Fruit fly (Drosophila melanogaster) whole organism, embryonic: Measurements from ENCODE around the gene CG9497.

Experiments used
- Atf3 ChIP-seq: fragments of 200-800 bp; sonication (Bioruptor generic); optimal IDR thresholded peaks from 3 replicates; lab custom pipeline; 2016; ENCODE audit warnings: missing biosample characterization, missing genetic modification characterization
- Bdp1 ChIP-seq: fragments of 200-800 bp; sonication (Bioruptor generic); optimal IDR thresholded peaks from 3 replicates; lab custom pipeline; 2016; ENCODE audit warnings: missing biosample characterization, missing genetic modification characterization
- CG10209 ChIP-seq: fragments of 200-800 bp; sonication (Bioruptor generic); optimal IDR thresholded peaks from 3 replicates; lab custom pipeline; 2017; ENCODE audit warnings: missing biosample characterization, mild to moderate bottlenecking, missing genetic modification characterization, missing genetic modification reagents
- CG10959 ChIP-seq: fragments of 200-800 bp; sonication (Bioruptor generic); IDR thresholded peaks from 2 replicates; pipeline ENCODE4 v1.3.6; 2022; ENCODE audit warnings: missing biosample characterization, missing genetic modification characterization
- CG11456 ChIP-seq: fragments of 200-800 bp; sonication (Bioruptor generic); IDR thresholded peaks from 3 replicates; pipeline ENCODE4 v1.3.6; 2022; ENCODE audit warnings: missing biosample characterization, missing genetic modification characterization
- CG11560 ChIP-seq: fragments of 200-800 bp; sonication (Bioruptor generic); IDR thresholded peaks from 3 replicates; pipeline ENCODE4 v1.3.6; 2022; ENCODE audit warnings: missing biosample characterization, missing genetic modification characterization
- CG12236 ChIP-seq: fragments of 200-800 bp; sonication (Bioruptor generic); optimal IDR thresholded peaks from 2 replicates; lab custom pipeline; 2016; ENCODE audit warnings: missing biosample characterization, missing genetic modification characterization
- CG12391 ChIP-seq: fragments of 200-800 bp; sonication (Bioruptor generic); optimal IDR thresholded peaks from 3 replicates; lab custom pipeline; 2018; ENCODE audit warnings: missing biosample characterization, mild to moderate bottlenecking, missing genetic modification characterization, moderate library complexity
- CG14965 ChIP-seq: fragments of 200-800 bp; sonication (Bioruptor generic); optimal IDR thresholded peaks from 2 replicates; lab custom pipeline; 2016; ENCODE audit warnings: missing biosample characterization, missing genetic modification characterization, borderline replicate concordance
- CG15601 ChIP-seq: fragments of 200-800 bp; sonication (Bioruptor generic); optimal IDR thresholded peaks from 3 replicates; lab custom pipeline; 2019; ENCODE audit warnings: missing biosample characterization, mild to moderate bottlenecking, missing genetic modification characterization, moderate library complexity
- CG15696 ChIP-seq: fragments of 200-800 bp; sonication (Bioruptor generic); optimal IDR thresholded peaks from 2 replicates; lab custom pipeline; 2019; ENCODE audit warnings: missing biosample characterization, mild to moderate bottlenecking, missing genetic modification characterization, moderate library complexity
- CG17361 ChIP-seq: fragments of 200-800 bp; sonication (Bioruptor generic); IDR thresholded peaks from 3 replicates; pipeline ENCODE4 v1.3.6; 2022; ENCODE audit warnings: missing biosample characterization, missing genetic modification characterization
- CG31441 ChIP-seq: fragments of 200-800 bp; sonication (Bioruptor generic); IDR thresholded peaks from 2 replicates; pipeline ENCODE4 v1.3.6; 2022; ENCODE audit warnings: missing biosample characterization, missing genetic modification characterization
- CG4730 ChIP-seq: fragments of 200-800 bp; sonication (Bioruptor generic); IDR thresholded peaks from 2 replicates; pipeline ENCODE4 v1.3.6; 2022; ENCODE audit warnings: missing biosample characterization, missing genetic modification characterization
- CG6272 ChIP-seq: fragments of 200-800 bp; sonication (Bioruptor generic); IDR thresholded peaks from 2 replicates; pipeline ENCODE4 v1.3.6; 2022; ENCODE audit warnings: missing biosample characterization, missing genetic modification characterization
- CG6683 ChIP-seq: fragments of 200-800 bp; sonication (Bioruptor generic); optimal IDR thresholded peaks from 2 replicates; lab custom pipeline; 2017; ENCODE audit warnings: missing biosample characterization, mild to moderate bottlenecking, missing genetic modification characterization, missing genetic modification reagents
- CG6791 ChIP-seq: fragments of 200-800 bp; sonication (Bioruptor generic); IDR thresholded peaks from 3 replicates; pipeline ENCODE4 v1.3.6; 2022; ENCODE audit warnings: missing biosample characterization, missing genetic modification characterization; ENCODE audit not compliant: partially characterized antibody
- CG7786 ChIP-seq: fragments of 200-800 bp; sonication (Bioruptor generic); optimal IDR thresholded peaks from 2 replicates; lab custom pipeline; 2016; ENCODE audit warnings: missing biosample characterization, missing genetic modification characterization
- CG8359 ChIP-seq: fragments of 200-800 bp; sonication (Bioruptor generic); optimal IDR thresholded peaks from 2 replicates; lab custom pipeline; 2017; ENCODE audit warnings: missing biosample characterization, mild to moderate bottlenecking, missing genetic modification characterization, borderline replicate concordance
- CG9876 ChIP-seq: fragments of 200-800 bp; sonication (Bioruptor generic); optimal IDR thresholded peaks from 2 replicates; lab custom pipeline; 2016; ENCODE audit warnings: missing biosample characterization, missing genetic modification characterization
- Dad ChIP-seq: fragments of 200-800 bp; sonication (Bioruptor generic); optimal IDR thresholded peaks from 3 replicates; lab custom pipeline; 2016; ENCODE audit warnings: missing biosample characterization, missing genetic modification characterization
- Doc3 ChIP-seq: fragments of 200-800 bp; sonication (Bioruptor generic); IDR thresholded peaks from 3 replicates; pipeline ENCODE4 v1.3.6; 2022; ENCODE audit warnings: missing biosample characterization, missing genetic modification characterization; ENCODE audit not compliant: partially characterized antibody
- E2f2 ChIP-seq: fragments of 200-800 bp; sonication (Bioruptor generic); IDR thresholded peaks from 2 replicates; pipeline ENCODE4 v1.3.6; 2022; ENCODE audit warnings: missing biosample characterization, missing genetic modification characterization
- Fer3 ChIP-seq: fragments of 200-800 bp; sonication (Bioruptor generic); optimal IDR thresholded peaks from 2 replicates; lab custom pipeline; 2018; ENCODE audit warnings: missing biosample characterization, mild to moderate bottlenecking, missing genetic modification characterization, moderate library complexity
- Jarid2 ChIP-seq: fragments of 200-800 bp; sonication (Bioruptor generic); optimal IDR thresholded peaks from 3 replicates; lab custom pipeline; 2017; ENCODE audit warnings: mild to moderate bottlenecking, missing biosample characterization, missing genetic modification reagents, missing genetic modification characterization
- MESR4 ChIP-seq: fragments of 200-800 bp; sonication (Bioruptor generic); optimal IDR thresholded peaks from 2 replicates; lab custom pipeline; 2018; ENCODE audit warnings: missing biosample characterization, mild to moderate bottlenecking, missing genetic modification characterization, moderate library complexity
- Meics ChIP-seq: fragments of 200-800 bp; sonication (Bioruptor generic); optimal IDR thresholded peaks from 2 replicates; lab custom pipeline; 2017; ENCODE audit warnings: missing biosample characterization, mild to moderate bottlenecking, missing genetic modification characterization
- Mes4 ChIP-seq: fragments of 200-800 bp; sonication (Bioruptor generic); optimal IDR thresholded peaks from 2 replicates; lab custom pipeline; 2016; ENCODE audit warnings: missing biosample characterization, missing genetic modification characterization
- Rfx ChIP-seq: fragments of 200-800 bp; sonication (Bioruptor generic); IDR thresholded peaks from 2 replicates; pipeline ENCODE4 v1.3.6; 2022; ENCODE audit warnings: missing biosample characterization, missing genetic modification characterization
- Rx ChIP-seq: fragments of 200-800 bp; sonication (Bioruptor generic); IDR thresholded peaks from 2 replicates; pipeline ENCODE4 v1.3.6; 2022; ENCODE audit warnings: missing biosample characterization, missing genetic modification characterization
- Trl ChIP-seq, 3 experiments: fragments of >200 bp in 2 of 3; fragments of 200-800 bp in 1 of 3; sonication (Bioruptor generic) in 1 of 3; optimal IDR thresholded peaks; 2 replicates in 1 of 3; 3 replicates in 2 of 3; lab custom pipeline; 2016 to 2017; ENCODE audit warnings: missing biosample characterization in 1 of 3, missing genetic modification characterization in 1 of 3
- fd102C ChIP-seq: fragments of 200-800 bp; sonication (Bioruptor generic); optimal IDR thresholded peaks from 2 replicates; lab custom pipeline; 2018; ENCODE audit warnings: missing biosample characterization, mild to moderate bottlenecking, missing genetic modification characterization, moderate library complexity
- fd3F ChIP-seq: fragments of 200-800 bp; sonication (Bioruptor generic); optimal IDR thresholded peaks from 2 replicates; lab custom pipeline; 2018; ENCODE audit warnings: missing biosample characterization, mild to moderate bottlenecking, missing genetic modification characterization, moderate library complexity
- fd96Cb ChIP-seq: fragments of 200-800 bp; sonication (Bioruptor generic); optimal IDR thresholded peaks from 2 replicates; lab custom pipeline; 2018; ENCODE audit warnings: missing biosample characterization, mild to moderate bottlenecking, missing genetic modification characterization, moderate library complexity
- gsb ChIP-seq: fragments of 200-800 bp; sonication (Bioruptor generic); IDR thresholded peaks from 2 replicates; pipeline ENCODE4 v1.3.6; 2022; ENCODE audit warnings: missing biosample characterization, missing genetic modification characterization
- hb ChIP-seq: fragments of 200-800 bp; sonication (Bioruptor generic); IDR thresholded peaks from 3 replicates; pipeline ENCODE4 v1.3.6; 2022; ENCODE audit warnings: missing biosample characterization, missing genetic modification characterization; ENCODE audit not compliant: partially characterized antibody
- her ChIP-seq: fragments of 200-800 bp; sonication (Bioruptor generic); optimal IDR thresholded peaks from 2 replicates; lab custom pipeline; 2016; ENCODE audit warnings: missing biosample characterization, missing genetic modification characterization
- ken ChIP-seq: fragments of 200-800 bp; sonication (Bioruptor generic); IDR thresholded peaks from 3 replicates; pipeline ENCODE4 v1.3.6; 2022; ENCODE audit warnings: missing biosample characterization, missing genetic modification characterization
- lilli ChIP-seq: fragments of 200-800 bp; sonication (Bioruptor generic); optimal IDR thresholded peaks from 3 replicates; lab custom pipeline; 2016; ENCODE audit warnings: missing biosample characterization, missing genetic modification characterization
- mirr ChIP-seq: fragments of 200-800 bp; sonication (Bioruptor generic); optimal IDR thresholded peaks from 3 replicates; lab custom pipeline; 2018; ENCODE audit warnings: missing biosample characterization, mild to moderate bottlenecking, missing genetic modification characterization
- nerfin-1 ChIP-seq: fragments of 200-800 bp; sonication (Bioruptor generic); optimal IDR thresholded peaks from 3 replicates; lab custom pipeline; 2019; ENCODE audit warnings: missing biosample characterization, mild to moderate bottlenecking, missing genetic modification characterization, moderate library complexity
- odd ChIP-seq: fragments of 200-800 bp; sonication (Bioruptor generic); optimal IDR thresholded peaks from 2 replicates; lab custom pipeline; 2017; ENCODE audit warnings: missing biosample characterization, mild to moderate bottlenecking, missing genetic modification characterization
- pros ChIP-seq: fragments of 200-800 bp; sonication (Bioruptor generic); optimal IDR thresholded peaks from 3 replicates; lab custom pipeline; 2019; ENCODE audit warnings: missing biosample characterization, mild to moderate bottlenecking, missing genetic modification characterization, moderate library complexity
- repo ChIP-seq: fragments of 200-800 bp; sonication (Bioruptor generic); optimal IDR thresholded peaks from 2 replicates; lab custom pipeline; 2016; ENCODE audit warnings: missing biosample characterization, missing genetic modification characterization
- salm ChIP-seq: fragments of 200-800 bp; sonication (Bioruptor generic); optimal IDR thresholded peaks from 2 replicates; lab custom pipeline; 2018; ENCODE audit warnings: missing biosample characterization, mild to moderate bottlenecking, missing genetic modification characterization
- sim ChIP-seq: fragments of 200-800 bp; sonication (Bioruptor generic); IDR thresholded peaks from 2 replicates; pipeline ENCODE4 v1.3.6; 2022; ENCODE audit warnings: missing biosample characterization, missing genetic modification characterization
- stc ChIP-seq: fragments of 200-800 bp; sonication (Bioruptor generic); IDR thresholded peaks from 2 replicates; pipeline ENCODE4 v1.3.6; 2022; ENCODE audit warnings: missing biosample characterization, missing genetic modification characterization
- yki ChIP-seq: fragments of >200 bp; optimal IDR thresholded peaks from 3 replicates; lab custom pipeline; 2018
- zen2 ChIP-seq: fragments of 200-800 bp; sonication (Bioruptor generic); IDR thresholded peaks from 3 replicates; pipeline ENCODE4 v1.3.6; 2022; ENCODE audit warnings: missing biosample characterization, missing genetic modification characterization; ENCODE audit not compliant: partially characterized antibody

Gene CG9497

dm6 chr2L:6350984-6351808, 3.0 kb upstream of the CG9497 start, which contains the start of gene CG9498 (continued):
- TF ChIP-seq mirr (GFP tag; lab: Kevin White, UChicago) (peak; percentile 81), CG31441 (peak; percentile 84), CG6272 (GFP tag; lab: Robert Waterston, UW) (peak; percentile 42; the same call in 1 of the 2 replicates), zen2 (GFP tag; lab: Robert Waterston, UW) (no peak), Atf3 (GFP tag; lab: Kevin White, UChicago) (no peak), Mes4 (no peak), Meics (peak; percentile 96), Doc3 (GFP tag; lab: Robert Waterston, UW) (no peak), CG17361 (GFP tag; lab: Robert Waterston, UW) (peak; percentile 86), CG6683 (peak; percentile 83), CG9876 (GFP tag; lab: Kevin White, UChicago) (no peak), Jarid2 (GFP tag; lab: Kevin White, UChicago) (peak; percentile 57), CG7786 (GFP tag; lab: Kevin White, UChicago) (peak; percentile 27), lilli (GFP tag; lab: Kevin White, UChicago) (peak; percentile 67), nerfin-1 (tag; lab: Kevin White, UChicago) (peak; percentile 66), repo (GFP tag; lab: Kevin White, UChicago) (no peak), stc (GFP tag; lab: Robert Waterston, UW) (peak; percentile 84), CG12236 (GFP tag; lab: Kevin White, UChicago) (no peak), CG11456 (no peak), salm (peak; percentile 69), CG8359 (GFP tag; lab: Kevin White, UChicago) (peak; percentile 17), CG6791 (GFP tag; lab: Robert Waterston, UW) (no peak), Trl (optimal IDR thresholded peaks at IDR 0.05; lab: Kevin White, UChicago) (no peak), Trl (GFP tag; optimal IDR thresholded peaks at IDR 0.05; lab: Kevin White, UChicago) (no peak), CG14965 (GFP tag; lab: Kevin White, UChicago) (no peak), odd (peak; percentile 78), fd96Cb (peak; percentile 83), Fer3 (peak; percentile 92), CG10959 (GFP tag; lab: Robert Waterston, UW) (no peak), fd3F (peak; percentile 76), fd102C (GFP tag; lab: Kevin White, UChicago) (no peak), yki (lab: Kevin White, UChicago) (no peak), Dad (GFP tag; lab: Kevin White, UChicago) (no peak), CG15601 (tag; lab: Kevin White, UChicago) (peak; percentile 35), CG15696 (tag; lab: Kevin White, UChicago) (peak; percentile 57), her (GFP tag; lab: Kevin White, UChicago) (no peak), Bdp1 (GFP tag; lab: Kevin White, UChicago) (no peak), CG10209 (GFP tag; lab: Kevin White, UChicago) (peak; percentile 77), Rfx (GFP tag; lab: Robert Waterston, UW) (peak; percentile 81), CG4730 (GFP tag; lab: Robert Waterston, UW) (peak; percentile 65), CG11560 (tag; lab: Robert Waterston, UW) (peak; percentile 38; the same call in 1 of the 3 replicates), gsb (GFP tag; lab: Robert Waterston, UW) (peak; percentile 78; the same call in 1 of the 2 replicates), ken (no peak), pros (no peak), sim (GFP tag; lab: Robert Waterston, UW) (no peak), CG12391 (tag; lab: Kevin White, UChicago) (peak; percentile 86), Rx (peak; percentile 66), hb (no peak), E2f2 (GFP tag; lab: Robert Waterston, UW) (peak; percentile 49; the same call in 1 of the 2 replicates), MESR4 (GFP tag; lab: Kevin White, UChicago) (no peak)
